Worm (Caenorhabditis elegans): Measurements from ENCODE around the gene D1054.9.

Gene D1054.9

DNA sequence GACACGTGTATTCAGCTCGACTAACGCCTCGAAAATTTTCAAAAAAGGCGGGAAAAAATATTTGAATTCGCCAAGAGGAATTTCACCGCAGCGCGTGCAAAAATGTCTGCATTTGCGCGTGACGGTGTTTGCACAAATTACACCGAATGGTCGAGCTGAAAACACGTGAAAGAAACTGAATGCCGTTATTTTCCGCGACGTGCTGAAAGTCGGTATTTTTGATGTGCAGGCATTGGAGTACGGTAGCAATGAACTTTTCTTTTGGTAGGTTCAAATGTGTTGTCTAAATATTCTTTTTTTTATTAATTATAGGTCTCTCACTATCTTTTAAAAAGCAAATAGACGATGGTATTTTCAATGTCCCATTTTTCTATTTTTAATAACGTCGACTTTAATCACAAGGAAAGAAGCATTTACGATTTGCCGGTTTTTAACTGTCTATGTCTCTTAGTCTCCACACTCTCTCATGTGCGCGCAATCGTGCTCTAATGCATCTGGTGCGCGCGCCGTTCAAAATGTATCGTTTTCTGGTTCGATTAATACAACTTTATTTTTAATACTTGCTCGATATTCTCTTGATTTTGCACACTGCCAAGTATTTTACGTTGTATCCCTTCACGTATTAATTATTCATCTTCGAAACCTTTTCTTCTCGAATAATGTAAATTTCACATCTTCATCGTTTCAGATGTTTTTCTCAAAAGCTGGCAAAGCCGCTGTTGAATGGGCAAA, 22.7 kb upstream of the D1054.9 start, which contains the start of the genes C29A12.1 and lig-1:
C29A12.1 (minus strand) TSS at position 63 of the 732 bp plus-strand sequence.
lig-1 (plus strand) TSS at position 682 of the 732 bp plus-strand sequence.
- peak; percentile 68 for TF ChIP-seq mcd-1 (GFP tag; IDR thresholded peaks at IDR 0.05)
- TF ChIP-seq Y95B8A.8 (GFP tag; IDR thresholded peaks at IDR 0.05): 0 out of 2 replicates have a peak, but pooled peaks have one; percentile 8
- 0 out of 2 replicates have a peak, but pooled peaks have one; percentile 35 for TF ChIP-seq ceh-100 (GFP tag; IDR thresholded peaks at IDR 0.05)
- peak; percentile 83 for TF ChIP-seq madf-6 (GFP tag; IDR thresholded peaks at IDR 0.05)
- TF ChIP-seq F23B12.7 (tag; optimal IDR thresholded peaks at IDR 0.05; ENCODE audit: insufficient read depth): peak; percentile 27
- TF ChIP-seq lin-26 (GFP tag; IDR thresholded peaks at IDR 0.05): 0 out of 2 replicates have a peak, but pooled peaks have one; percentile 18
- no peak for TF ChIP-seq Y67H2A.10 (GFP tag; conservative IDR thresholded peaks at IDR 0.05)
- TF ChIP-seq ZK185.1 (tag; optimal IDR thresholded peaks at IDR 0.05; ENCODE audit: poor library complexity, severe bottlenecking): no peak
- peak; percentile 93 for TF ChIP-seq D2030.7 (GFP tag; IDR thresholded peaks at IDR 0.05)
- peak; percentile 41 for TF ChIP-seq tlf-1 (GFP tag; optimal IDR thresholded peaks at IDR 0.05)
- TF ChIP-seq lsy-27 (tag; optimal IDR thresholded peaks at IDR 0.05; ENCODE audit: borderline replicate concordance, insufficient read depth): no peak
- peak; percentile 66; the same call in 1 of the 2 replicates for TF ChIP-seq hmg-1.2 (GFP tag; IDR thresholded peaks at IDR 0.05)
- no peak for TF ChIP-seq lin-35 (GFP tag; optimal IDR thresholded peaks at IDR 0.05)
- peak; percentile 86 for TF ChIP-seq ceh-91 (GFP tag; IDR thresholded peaks at IDR 0.05)
- TF ChIP-seq rcor-1 (GFP tag; IDR thresholded peaks at IDR 0.05): peak; percentile 45; the same call in 1 of the 2 replicates
- TF ChIP-seq dpl-1 (GFP tag; optimal IDR thresholded peaks at IDR 0.05): peak; percentile 30
- peak; percentile 51 for TF ChIP-seq F33H1.4 (GFP tag; IDR thresholded peaks at IDR 0.05)
- TF ChIP-seq aptf-3 (GFP tag; IDR thresholded peaks at IDR 0.05): no peak
- no peak for TF ChIP-seq B0336.3 (GFP tag; IDR thresholded peaks at IDR 0.05)
- TF ChIP-seq attf-5 (GFP tag; optimal IDR thresholded peaks at IDR 0.05): peak; percentile 44
- TF ChIP-seq ztf-18 (tag; optimal IDR thresholded peaks at IDR 0.05): peak; percentile 26
- peak; percentile 54 for TF ChIP-seq xnd-1 (tag; optimal IDR thresholded peaks at IDR 0.05)
- no peak for TF ChIP-seq hmg-20 (GFP tag; IDR thresholded peaks at IDR 0.05)
- no peak for TF ChIP-seq unc-130 (GFP tag; optimal IDR thresholded peaks at IDR 0.05)
- TF ChIP-seq madf-8 (GFP tag; conservative IDR thresholded peaks at IDR 0.05): peak; percentile 65
- peak; percentile 55 for TF ChIP-seq lin-54 (GFP tag; optimal IDR thresholded peaks at IDR 0.05)
- peak; percentile 25; the same call in 1 of the 2 replicates for TF ChIP-seq ekl-4 (GFP tag; IDR thresholded peaks at IDR 0.05)
- TF ChIP-seq ccch-3 (GFP tag; optimal IDR thresholded peaks at IDR 0.05): no peak
- TF ChIP-seq madf-3 (GFP tag; IDR thresholded peaks at IDR 0.05): peak; percentile 83
- no peak for TF ChIP-seq lin-40 (tag; optimal IDR thresholded peaks at IDR 0.05)
- peak; percentile 79 for TF ChIP-seq dox-1 (GFP tag; IDR thresholded peaks at IDR 0.05)
- 0 out of 2 replicates have a peak, but pooled peaks have one; percentile 57 for TF ChIP-seq hsf-1 (GFP tag; IDR thresholded peaks at IDR 0.05)
- TF ChIP-seq efl-1 (GFP tag; optimal IDR thresholded peaks at IDR 0.05): peak; percentile 70
- TF ChIP-seq nhr-120 (GFP tag; IDR thresholded peaks at IDR 0.05): no peak
- TF ChIP-seq lsl-1 (GFP tag; optimal IDR thresholded peaks at IDR 0.05): peak; percentile 87
- TF ChIP-seq F49E8.2 (tag; optimal IDR thresholded peaks at IDR 0.05; ENCODE audit: insufficient read depth): peak; percentile 73
- peak; percentile 30; the same call in 1 of the 2 replicates for TF ChIP-seq pbrm-1 (GFP tag; IDR thresholded peaks at IDR 0.05)
- no peak for TF ChIP-seq lag-1 (GFP tag; IDR thresholded peaks at IDR 0.05)
- no peak; the same call in 1 of the 2 replicates for TF ChIP-seq B0019.2 (GFP tag; conservative IDR thresholded peaks at IDR 0.05)

Data from whole organism, young adult.